Fruit fly (Drosophila melanogaster) whole organism, embryonic: ENCODE measurements around the gene Arp8.

ENCODE experiments used
- CG8478 ChIP-seq: fragments of >200 bp; optimal IDR thresholded peaks from 2 replicates; lab custom pipeline; 2018
- Ets65A ChIP-seq: fragments of 200-800 bp; sonication (Bioruptor generic); peaks from one replicate; lab custom pipeline; 2016; ENCODE audit warnings: missing biosample characterization, missing genetic modification characterization
- chif ChIP-seq, 2 experiments: fragments of 200-800 bp; sonication (Bioruptor generic); optimal IDR thresholded peaks; 3 replicates each; lab custom pipeline; 2016; ENCODE audit warnings: missing biosample characterization in 2 of 2, missing genetic modification characterization in 2 of 2

- TF ChIP-seq CG8478 = peak; percentile 97
- TF ChIP-seq Ets65A (GFP tag; lab: Kevin White, UChicago) = peak; percentile 76
- TF ChIP-seq chif (GFP tag; optimal IDR thresholded peaks at IDR 0.05; lab: Kevin White, UChicago) = peak; percentile 23 to 42
Observed at dm6 chrX:17826807-17827703, 33.5 kb downstream of the Arp8 start, which contains the start of gene Socs16D.
